Worm (Caenorhabditis elegans): Measurements from ENCODE around the gene enpl-1.

enpl-1 gene

ce11 chrIV:11101383-11101782, 17.7 kb upstream of the enpl-1 start, which contains the start of gene srlf-18:
Gene srlf-18, minus strand, starts transcription at chrIV:11101483.
- TF ChIP-seq nhr-237 (tag; optimal IDR thresholded peaks at IDR 0.05) (no peak), ceh-32 (tag; optimal IDR thresholded peaks at IDR 0.05; ENCODE audit: poor library complexity) (no peak), nhr-25 (tag; optimal IDR thresholded peaks at IDR 0.05; ENCODE audit: borderline replicate concordance, insufficient read depth) (no peak), ztf-11 (tag; optimal IDR thresholded peaks at IDR 0.05) (no peak)

- TF ChIP-seq daf-16 (GFP tag; optimal IDR thresholded peaks at IDR 0.05) = no peak
- no peak for TF ChIP-seq daf-16 (tag; optimal IDR thresholded peaks at IDR 0.05)
- TF ChIP-seq mdt-29 (GFP tag; IDR thresholded peaks at IDR 0.05) = no peak
- no peak for TF ChIP-seq ceh-32 (tag; optimal IDR thresholded peaks at IDR 0.05; ENCODE audit: poor library complexity)
- no peak for TF ChIP-seq ceh-20 (GFP tag; IDR thresholded peaks at IDR 0.05)
- no peak for TF ChIP-seq egl-27 (tag; optimal IDR thresholded peaks at IDR 0.05)
- TF ChIP-seq Y5F2A.4 (GFP tag; optimal IDR thresholded peaks at IDR 0.05) = no peak
- no peak for TF ChIP-seq lin-13 (GFP tag; optimal IDR thresholded peaks at IDR 0.05)
- TF ChIP-seq nhr-41 (GFP tag; IDR thresholded peaks at IDR 0.05) = no peak
- no peak for TF ChIP-seq pha-4 (GFP tag; IDR thresholded peaks at IDR 0.05)
- TF ChIP-seq pha-4 (tag; optimal IDR thresholded peaks at IDR 0.05) = no peak
- no peak for TF ChIP-seq zfp-2 (tag; optimal IDR thresholded peaks at IDR 0.05)
- no peak for TF ChIP-seq F44E2.7 (GFP tag; IDR thresholded peaks at IDR 0.05)
- TF ChIP-seq arid-1 (GFP tag; conservative IDR thresholded peaks at IDR 0.05) = no peak
- TF ChIP-seq tra-1 (GFP tag; IDR thresholded peaks at IDR 0.05) = no peak
- no peak for TF ChIP-seq dpl-1 (GFP tag; optimal IDR thresholded peaks at IDR 0.05)
Measured at ce11 chrIV:11102608-11103007, 16.5 kb upstream of the enpl-1 start, which contains the start of gene srlf-17. Gene srlf-17, minus strand, starts transcription at chrIV:11102708.

DNA sequence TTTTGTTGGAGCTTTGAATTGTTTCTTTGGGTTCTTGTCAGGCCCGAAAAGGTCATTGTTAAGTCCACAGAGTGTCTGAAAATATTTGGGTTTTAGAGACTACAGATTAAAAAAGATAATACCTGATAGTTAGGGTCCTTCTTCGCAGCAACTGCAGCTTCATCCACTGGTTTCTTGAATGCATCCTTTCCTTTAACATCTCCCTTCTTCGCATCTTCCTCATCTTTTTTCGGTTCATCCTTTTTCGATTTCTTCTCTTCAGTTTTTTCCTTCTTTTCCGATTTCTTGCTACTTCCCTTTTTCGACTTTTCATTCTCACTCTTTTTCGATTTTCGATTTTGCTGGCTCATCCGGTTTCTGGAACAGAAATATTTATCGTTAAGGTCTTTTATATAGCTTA, 15.6 kb upstream of the enpl-1 start:
- TF ChIP-seq snpc-1.2 (GFP tag; IDR thresholded peaks at IDR 0.05) (no peak), unc-62 (GFP tag; optimal IDR thresholded peaks at IDR 0.05 in 1 of 2) (peak in 1 of 2 experiments; percentile 85), unc-62 (tag; optimal IDR thresholded peaks at IDR 0.05) (no peak)

ce11 chrIV:11105724-11106123, 13.4 kb upstream of the enpl-1 start, which contains the start of gene srlf-24:
Gene srlf-24, minus strand, starts transcription at chrIV:11105824.
- TF ChIP-seq T26A8.4 (GFP tag; IDR thresholded peaks at IDR 0.05) (no peak), duxl-1 (tag; optimal IDR thresholded peaks at IDR 0.05; ENCODE audit: poor library complexity) (no peak), pqm-1 (tag; optimal IDR thresholded peaks at IDR 0.05) (no peak)

ce11 chrIV:11109771-11110170, 9.3 kb upstream of the enpl-1 start, which contains the start of gene pigk-1:
Gene pigk-1, minus strand, starts transcription at chrIV:11110018.
- no peak for TF ChIP-seq set-16 (GFP tag; IDR thresholded peaks at IDR 0.05)
- TF ChIP-seq lin-15B (tag; optimal IDR thresholded peaks at IDR 0.05) = no peak
- peak; percentile 12; the same call in 1 of the 2 replicates for TF ChIP-seq ctbp-1 (GFP tag; IDR thresholded peaks at IDR 0.05)
- TF ChIP-seq hmg-1.1 (GFP tag; IDR thresholded peaks at IDR 0.05) = 0 out of 2 replicates have a peak, but pooled peaks have one; percentile 15
- no peak for TF ChIP-seq ces-1 (GFP tag; optimal IDR thresholded peaks at IDR 0.05)
- peak; percentile 62; the same call in 1 of the 2 replicates for TF ChIP-seq snpc-1.2 (GFP tag; IDR thresholded peaks at IDR 0.05)
- TF ChIP-seq ZK546.5 (tag; optimal IDR thresholded peaks at IDR 0.05) = peak in 1 of 2 experiments; percentile 27
- TF ChIP-seq ama-1 (optimal IDR thresholded peaks at IDR 0.05) = peak; percentile 65
- 0 out of 2 replicates have a peak, but pooled peaks have one; percentile 41 for TF ChIP-seq daf-19 (GFP tag; conservative IDR thresholded peaks at IDR 0.05)
- 0 out of 2 replicates have a peak, but pooled peaks have one; percentile 46 for TF ChIP-seq dmd-8 (GFP tag; IDR thresholded peaks at IDR 0.05)
- TF ChIP-seq egl-43 (GFP tag; IDR thresholded peaks at IDR 0.05) = 0 out of 2 replicates have a peak, but pooled peaks have one; percentile 18
- TF ChIP-seq Y48G9A.11 (GFP tag; IDR thresholded peaks at IDR 0.05) = peak; percentile 41; the same call in 1 of the 2 replicates
- TF ChIP-seq mep-1 (tag; optimal IDR thresholded peaks at IDR 0.05) = no peak
- peak; percentile 52 for TF ChIP-seq lin-38 (GFP tag; IDR thresholded peaks at IDR 0.05)
- TF ChIP-seq F49E8.2 (tag; optimal IDR thresholded peaks at IDR 0.05; ENCODE audit: borderline replicate concordance) = peak; percentile 58
- TF ChIP-seq pha-4 (GFP tag; IDR thresholded peaks at IDR 0.05) = peak; percentile 54; the same call in 1 of the 2 replicates
- no peak for TF ChIP-seq pha-4 (tag; optimal IDR thresholded peaks at IDR 0.05)
- TF ChIP-seq madf-9 (GFP tag; conservative IDR thresholded peaks at IDR 0.05) = 0 out of 2 replicates have a peak, but pooled peaks have one; percentile 17
